Worm (Caenorhabditis elegans): ENCODE measurements around the gene pqn-71.

The pqn-71 gene

ce11 chrV:15465032-15465727, at the start of gene pqn-71:
Gene pqn-71 (plus strand): TSS chrV:15465677.
- TF ChIP-seq nhr-76 (tag; optimal IDR thresholded peaks at IDR 0.05): peak; percentile 12
- TF ChIP-seq spr-1 (tag; optimal IDR thresholded peaks at IDR 0.05): peak; percentile 95
- TF ChIP-seq unc-62 (GFP tag; optimal IDR thresholded peaks at IDR 0.05 in 1 of 2): peak in 1 of 2 experiments; percentile 15
- TF ChIP-seq unc-62 (tag; optimal IDR thresholded peaks at IDR 0.05): no peak
- TF ChIP-seq set-16 (GFP tag; IDR thresholded peaks at IDR 0.05): peak; percentile 63; the same call in 1 of the 2 replicates
- TF ChIP-seq hmg-1.1 (GFP tag; IDR thresholded peaks at IDR 0.05): peak; percentile 97
- peak; percentile 86 for TF ChIP-seq nhr-111 (GFP tag; optimal IDR thresholded peaks at IDR 0.05)
- peak; percentile 91 for TF ChIP-seq vab-7 (GFP tag; IDR thresholded peaks at IDR 0.05)
- peak; percentile 82; the same call in 1 of the 2 replicates for TF ChIP-seq daf-19 (GFP tag; conservative IDR thresholded peaks at IDR 0.05)
- TF ChIP-seq pha-4 (GFP tag; IDR thresholded peaks at IDR 0.05): no peak; the same call in none of the 2 replicates
- peak; percentile 53 for TF ChIP-seq pha-4 (tag; optimal IDR thresholded peaks at IDR 0.05)
- peak; percentile 93 for TF ChIP-seq ceh-44 (GFP tag; IDR thresholded peaks at IDR 0.05)
- TF ChIP-seq hlh-11 (tag; optimal IDR thresholded peaks at IDR 0.05): peak; percentile 89
- peak; percentile 48 for TF ChIP-seq aly-2 (tag; optimal IDR thresholded peaks at IDR 0.05)
- peak; percentile 91 for TF ChIP-seq nhr-48 (tag; optimal IDR thresholded peaks at IDR 0.05)
- TF ChIP-seq lin-29 (GFP tag; IDR thresholded peaks at IDR 0.05): peak; percentile 93
- TF ChIP-seq nhr-42 (GFP tag; IDR thresholded peaks at IDR 0.05): peak; percentile 94
- no peak for TF ChIP-seq ama-1 (optimal IDR thresholded peaks at IDR 0.05)
- no peak for TF ChIP-seq egl-27 (tag; optimal IDR thresholded peaks at IDR 0.05)
- TF ChIP-seq Y48G9A.11 (GFP tag; IDR thresholded peaks at IDR 0.05): peak; percentile 92
- TF ChIP-seq skn-1 (tag; optimal IDR thresholded peaks at IDR 0.05): no peak
- TF ChIP-seq ztf-11 (tag; optimal IDR thresholded peaks at IDR 0.05): no peak
- peak; percentile 80 for TF ChIP-seq php-3 (GFP tag; IDR thresholded peaks at IDR 0.05)
- TF ChIP-seq dve-1 (tag; optimal IDR thresholded peaks at IDR 0.05; ENCODE audit: insufficient read depth): peak; percentile 99
- TF ChIP-seq hlh-30 (tag; optimal IDR thresholded peaks at IDR 0.05; ENCODE audit: insufficient read depth): peak; percentile 91
- peak; percentile 94 for TF ChIP-seq ctbp-1 (GFP tag; IDR thresholded peaks at IDR 0.05)
- TF ChIP-seq mep-1 (tag; optimal IDR thresholded peaks at IDR 0.05): peak; percentile 96
- no peak for TF ChIP-seq ceh-82 (tag; optimal IDR thresholded peaks at IDR 0.05)
- TF ChIP-seq lsy-2 (tag; optimal IDR thresholded peaks at IDR 0.05): no peak
- TF ChIP-seq mdt-29 (GFP tag; IDR thresholded peaks at IDR 0.05): peak; percentile 93
- peak; percentile 95 for TF ChIP-seq dmd-9 (GFP tag; IDR thresholded peaks at IDR 0.05)
- peak; percentile 90 for TF ChIP-seq zfp-3 (GFP tag; conservative IDR thresholded peaks at IDR 0.05)
- TF ChIP-seq jun-1 (tag; optimal IDR thresholded peaks at IDR 0.05): peak; percentile 75
- peak; percentile 79 for TF ChIP-seq zfp-2 (tag; optimal IDR thresholded peaks at IDR 0.05)
- peak; percentile 97 for TF ChIP-seq Y105C5A.15 (GFP tag; IDR thresholded peaks at IDR 0.05)
- TF ChIP-seq mxl-3 (GFP tag; optimal IDR thresholded peaks at IDR 0.05): peak; percentile 76
- TF ChIP-seq snpc-4 (tag; optimal IDR thresholded peaks at IDR 0.05): peak; percentile 27
- TF ChIP-seq saeg-2 (GFP tag; IDR thresholded peaks at IDR 0.05): peak; percentile 92
- no peak for TF ChIP-seq nhr-77 (tag; optimal IDR thresholded peaks at IDR 0.05)
- TF ChIP-seq nhr-28 (tag; optimal IDR thresholded peaks at IDR 0.05): peak; percentile 74
- TF ChIP-seq nhr-237 (tag; optimal IDR thresholded peaks at IDR 0.05): peak; percentile 46
- peak; percentile 51 for TF ChIP-seq nhr-6 (tag; optimal IDR thresholded peaks at IDR 0.05)
- no peak for TF ChIP-seq fos-1 (tag; optimal IDR thresholded peaks at IDR 0.05)
- peak; percentile 91 for TF ChIP-seq spr-3 (GFP tag; optimal IDR thresholded peaks at IDR 0.05)
- peak; percentile 95 for TF ChIP-seq T26A8.4 (GFP tag; IDR thresholded peaks at IDR 0.05)
- TF ChIP-seq D1046.2 (GFP tag; IDR thresholded peaks at IDR 0.05): peak; percentile 93
- TF ChIP-seq ceh-62 (tag; optimal IDR thresholded peaks at IDR 0.05): no peak
- TF ChIP-seq Y75B8A.6 (GFP tag; IDR thresholded peaks at IDR 0.05): peak; percentile 91
- TF ChIP-seq madf-5 (GFP tag; IDR thresholded peaks at IDR 0.05): peak; percentile 94 to 95
- peak; percentile 83 for TF ChIP-seq gei-8 (GFP tag; optimal IDR thresholded peaks at IDR 0.05)
- peak; percentile 92 for TF ChIP-seq duxl-1 (tag; optimal IDR thresholded peaks at IDR 0.05; ENCODE audit: poor library complexity)
